Worm (Caenorhabditis elegans) whole organism, L1 larva: ENCODE results near the gene swp-1.

Experiments
- blmp-1 ChIP-seq: fragments of 150-350 bp; optimal IDR thresholded peaks from 2 replicates; lab custom pipeline; 2014; ENCODE audit warnings: missing biosample characterization, missing genetic modification characterization
- dsc-1 ChIP-seq: sonication (generic microtip); optimal IDR thresholded peaks from 2 replicates; lab custom pipeline; 2016; ENCODE audit warnings: mild to moderate bottlenecking, missing genetic modification characterization, missing compliant biosample characterization
- elt-2 ChIP-seq: sonication (generic microtip); optimal IDR thresholded peaks from 2 replicates; lab custom pipeline; 2016; ENCODE audit warnings: missing genetic modification characterization, mild to moderate bottlenecking, inconsistent platforms, missing compliant biosample characterization, missing genetic modification reagents
- lin-13 ChIP-seq: fragments of 150-350 bp; optimal IDR thresholded peaks from 2 replicates; lab custom pipeline; 2014; ENCODE audit warnings: missing biosample characterization, missing genetic modification reagents, missing genetic modification characterization
- mab-9 ChIP-seq: fragments of 200-800 bp; sonication (Bioruptor generic); IDR thresholded peaks from 2 replicates; pipeline ENCODE4 v1.3.6; 2022; ENCODE audit warnings: missing genetic modification reagents, missing genetic modification characterization, missing compliant biosample characterization
- mdl-1 ChIP-seq, 2 experiments: fragments of 150-350 bp; optimal IDR thresholded peaks; 2 replicates each; lab custom pipeline; 2014 to 2017; ENCODE audit warnings: missing biosample characterization in 2 of 2, missing genetic modification characterization in 2 of 2, inconsistent platforms in 1 of 2
- mep-1 ChIP-seq: fragments of 150-350 bp; optimal IDR thresholded peaks from 2 replicates; lab custom pipeline; 2014; ENCODE audit warnings: missing biosample characterization, missing genetic modification characterization
- nhr-11 ChIP-seq: fragments of 150-350 bp; optimal IDR thresholded peaks from 2 replicates; lab custom pipeline; 2014; ENCODE audit warnings: missing biosample characterization, missing genetic modification characterization
- pag-3 ChIP-seq: sonication (generic microtip); optimal IDR thresholded peaks from 2 replicates; lab custom pipeline; 2017; ENCODE audit warnings: missing genetic modification characterization, mild to moderate bottlenecking, missing compliant biosample characterization, antibody characterized with exemption, borderline replicate concordance; ENCODE audit not compliant: insufficient read depth
- pax-3 ChIP-seq: fragments of 200-800 bp; sonication (Bioruptor generic); optimal IDR thresholded peaks from 2 replicates; lab custom pipeline; 2018; ENCODE audit warnings: mild to moderate bottlenecking, missing genetic modification characterization, moderate library complexity, missing compliant biosample characterization
- unc-30 ChIP-seq: sonication (generic microtip); optimal IDR thresholded peaks from 2 replicates; lab custom pipeline; 2017; ENCODE audit warnings: missing biosample characterization, missing genetic modification characterization
- unc-62 ChIP-seq: fragments of 150-350 bp; optimal IDR thresholded peaks from 2 replicates; lab custom pipeline; 2014; ENCODE audit warnings: missing biosample characterization, missing genetic modification reagents, missing genetic modification characterization
- ztf-11 ChIP-seq, 2 experiments: sonication (generic microtip); optimal IDR thresholded peaks; 2 replicates each; lab custom pipeline; 2016 to 2017; ENCODE audit warnings: missing genetic modification characterization in 2 of 2, missing biosample characterization in 1 of 2, missing compliant biosample characterization in 1 of 2

DNA sequence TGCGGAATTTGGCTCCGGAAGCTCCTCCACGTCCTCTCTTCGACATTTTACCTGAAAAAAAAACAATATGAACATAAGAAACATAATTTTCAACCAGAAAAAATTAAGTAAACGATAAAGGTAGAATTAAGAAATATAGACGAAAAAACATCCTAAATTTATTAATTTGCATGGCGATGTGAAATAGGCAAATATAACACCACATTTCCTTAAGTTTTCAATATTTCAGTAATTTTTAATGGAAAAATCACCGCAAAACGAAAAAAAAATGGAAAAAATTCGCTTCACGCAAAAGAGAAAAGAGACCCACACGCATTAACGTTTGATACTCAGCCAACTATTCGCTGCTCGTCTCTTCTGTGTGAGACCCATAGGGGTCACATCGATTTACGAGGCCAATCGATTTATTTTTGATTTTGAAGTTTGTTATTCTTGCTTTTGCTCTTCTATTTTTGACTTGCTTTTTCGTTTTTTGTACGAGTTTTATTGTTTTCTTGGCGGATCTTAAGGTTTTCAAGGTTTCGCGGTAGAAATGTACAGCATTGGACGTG lies 827 bp upstream of the swp-1 start, which contains the start of gene rpl-23:
- TF ChIP-seq lin-13 (GFP tag; lab: Kevin White, UChicago) (peak; percentile 90), unc-30 (tag; lab: Kevin White, UChicago) (no peak), mep-1 (tag; lab: Kevin White, UChicago) (peak; percentile 95), elt-2 (tag; lab: Kevin White, UChicago) (peak; percentile 26), mab-9 (GFP tag; lab: Robert Waterston, UW) (no peak), blmp-1 (tag; lab: Kevin White, UChicago) (peak; percentile 91), ztf-11 (tag; optimal IDR thresholded peaks at IDR 0.05; lab: Kevin White, UChicago) (peak in 1 of 2 experiments; percentile 39), dsc-1 (tag; lab: Kevin White, UChicago) (peak; percentile 73), pax-3 (peak; percentile 80), mdl-1 (tag; optimal IDR thresholded peaks at IDR 0.05; lab: Kevin White, UChicago) (peak in 1 of 2 experiments; percentile 83), unc-62 (GFP tag; lab: Kevin White, UChicago) (no peak), nhr-11 (peak; percentile 80), pag-3 (tag; lab: Kevin White, UChicago) (no peak)
